Fruit fly (Drosophila melanogaster): ENCODE measurements around the gene Spg7.

Spg7 gene

dm6 chrX:2653533-2654296, 44.3 kb downstream of the Spg7 start (continued):
- peak; percentile 5 for TF ChIP-seq dmrt99B (tag; optimal IDR thresholded peaks at IDR 0.05)
- TF ChIP-seq zfh1 (GFP tag; IDR thresholded peaks at IDR 0.05), result no peak
- no peak for TF ChIP-seq pb (GFP tag; optimal IDR thresholded peaks at IDR 0.05)
- TF ChIP-seq HmgD (GFP tag; optimal IDR thresholded peaks at IDR 0.05), result no peak
- TF ChIP-seq Sox102F (GFP tag; optimal IDR thresholded peaks at IDR 0.05), result peak; percentile 21
- peak; percentile 24 for TF ChIP-seq CG12219 (GFP tag; optimal IDR thresholded peaks at IDR 0.05)
- TF ChIP-seq tgo (GFP tag; IDR thresholded peaks at IDR 0.05), result no peak
- no peak for TF ChIP-seq ranshi (GFP tag; IDR thresholded peaks at IDR 0.05)
- TF ChIP-seq PHDP (tag; optimal IDR thresholded peaks at IDR 0.05), result peak; percentile 32
- TF ChIP-seq eve (GFP tag; optimal IDR thresholded peaks at IDR 0.05), result peak in 1 of 2 experiments; percentile 72
- peak; percentile 13 for TF ChIP-seq unpg (GFP tag; optimal IDR thresholded peaks at IDR 0.05)
- peak; percentile 25 for TF ChIP-seq CG13296 (GFP tag; optimal IDR thresholded peaks at IDR 0.05)
- TF ChIP-seq CG17359 (tag; optimal IDR thresholded peaks at IDR 0.05), result peak; percentile 57
- peak; percentile 12 for TF ChIP-seq CG12299 (tag; optimal IDR thresholded peaks at IDR 0.05)
- TF ChIP-seq CG15514 (GFP tag; optimal IDR thresholded peaks at IDR 0.05), result peak; percentile 0
- TF ChIP-seq hth (optimal IDR thresholded peaks at IDR 0.05), result no peak
- peak; percentile 23 for TF ChIP-seq CG11723 (GFP tag; optimal IDR thresholded peaks at IDR 0.05)
- TF ChIP-seq CG6254 (GFP tag; optimal IDR thresholded peaks at IDR 0.05), result peak; percentile 8
- TF ChIP-seq CG3838 (GFP tag; optimal IDR thresholded peaks at IDR 0.05), result peak; percentile 37
- TF ChIP-seq CG11247 (GFP tag; IDR thresholded peaks at IDR 0.05), result no peak
- TF ChIP-seq bsh (GFP tag; optimal IDR thresholded peaks at IDR 0.05), result peak in 1 of 2 experiments; percentile 37
- TF ChIP-seq Asciz (GFP tag; optimal IDR thresholded peaks at IDR 0.05), result peak; percentile 59
- no peak for TF ChIP-seq usp (GFP tag; optimal IDR thresholded peaks at IDR 0.05)
- no peak for TF ChIP-seq NFAT (GFP tag; IDR thresholded peaks at IDR 0.05)
- peak; percentile 0 for TF ChIP-seq CG12769 (tag; optimal IDR thresholded peaks at IDR 0.05)
- peak; percentile 29 for TF ChIP-seq CG5180 (GFP tag; optimal IDR thresholded peaks at IDR 0.05)
- TF ChIP-seq oc (tag; optimal IDR thresholded peaks at IDR 0.05), result peak; percentile 19
- peak; percentile 32 for TF ChIP-seq sd (tag; optimal IDR thresholded peaks at IDR 0.05)
- peak; percentile 25 for TF ChIP-seq CG34376 (GFP tag; optimal IDR thresholded peaks at IDR 0.05)
- TF ChIP-seq gem (tag; optimal IDR thresholded peaks at IDR 0.05), result peak; percentile 27
- peak; percentile 23 for TF ChIP-seq Blimp-1 (GFP tag; optimal IDR thresholded peaks at IDR 0.05)
- TF ChIP-seq Hey (tag; optimal IDR thresholded peaks at IDR 0.05), result peak; percentile 58
- TF ChIP-seq BtbVII (GFP tag; optimal IDR thresholded peaks at IDR 0.05), result peak; percentile 32
- TF ChIP-seq Opbp (GFP tag; IDR thresholded peaks at IDR 0.05; ENCODE audit: partially characterized antibody), result no peak
- TF ChIP-seq stwl (tag; optimal IDR thresholded peaks at IDR 0.05), result no peak
- TF ChIP-seq CG4360 (GFP tag; IDR thresholded peaks at IDR 0.05), result peak; percentile 42
- TF ChIP-seq CG2678 (tag; optimal IDR thresholded peaks at IDR 0.05), result peak; percentile 49
- TF ChIP-seq Sry-δ (GFP tag; optimal IDR thresholded peaks at IDR 0.05), result no peak
- peak; percentile 33 for TF ChIP-seq CG15601 (tag; optimal IDR thresholded peaks at IDR 0.05)
- TF ChIP-seq lab (GFP tag; optimal IDR thresholded peaks at IDR 0.05), result peak; percentile 28
- TF ChIP-seq CG17568 (GFP tag; optimal IDR thresholded peaks at IDR 0.05), result peak; percentile 44
- peak; percentile 40 for TF ChIP-seq salm (tag; optimal IDR thresholded peaks at IDR 0.05)
- peak; percentile 72 for TF ChIP-seq ATbp (GFP tag; optimal IDR thresholded peaks at IDR 0.05)
- TF ChIP-seq CG6813 (GFP tag; optimal IDR thresholded peaks at IDR 0.05), result peak; percentile 4
- TF ChIP-seq CG10543 (GFP tag; optimal IDR thresholded peaks at IDR 0.05), result peak; percentile 16
- no peak for TF ChIP-seq Meics (GFP tag; optimal IDR thresholded peaks at IDR 0.05)
- TF ChIP-seq Nf-YA (GFP tag; IDR thresholded peaks at IDR 0.05), result no peak

Data from whole organism, embryonic.